Worm (Caenorhabditis elegans) whole organism, young adult: ENCODE results near the gene pch-2.

Experiments used
- B0019.2 ChIP-seq: fragments of 200-800 bp; sonication (Bioruptor generic); conservative IDR thresholded peaks from 2 replicates; pipeline ENCODE4 v1.3.6; 2022; ENCODE audit warnings: missing genetic modification reagents, missing genetic modification characterization, missing compliant biosample characterization
- F23B12.7 ChIP-seq: sonication (generic microtip); optimal IDR thresholded peaks from 2 replicates; lab custom pipeline; 2017; ENCODE audit warnings: missing genetic modification characterization, mild to moderate bottlenecking, missing compliant biosample characterization, antibody characterized with exemption, moderate library complexity; ENCODE audit not compliant: insufficient read depth
- F37B4.10 ChIP-seq: fragments of 200-800 bp; sonication (Bioruptor generic); IDR thresholded peaks from 2 replicates; pipeline ENCODE4 v1.3.6; 2022; ENCODE audit warnings: missing genetic modification characterization, missing compliant biosample characterization
- F49E8.2 ChIP-seq: sonication (generic microtip); optimal IDR thresholded peaks from 3 replicates; lab custom pipeline; 2017; ENCODE audit warnings: missing genetic modification characterization, mild to moderate bottlenecking, missing compliant biosample characterization, antibody characterized with exemption, moderate library complexity; ENCODE audit not compliant: insufficient read depth
- F52B5.7 ChIP-seq: sonication (generic microtip); optimal IDR thresholded peaks from 2 replicates; lab custom pipeline; 2016; ENCODE audit warnings: mild to moderate bottlenecking, missing genetic modification characterization, missing compliant biosample characterization
- F55B11.4 ChIP-seq: sonication (generic microtip); optimal IDR thresholded peaks from 2 replicates; lab custom pipeline; 2016; ENCODE audit warnings: missing compliant biosample characterization, missing genetic modification characterization, borderline replicate concordance; ENCODE audit not compliant: insufficient read depth
- F57C9.4 ChIP-seq: sonication (generic microtip); optimal IDR thresholded peaks from 2 replicates; lab custom pipeline; 2017; ENCODE audit warnings: mild to moderate bottlenecking, missing genetic modification characterization, missing compliant biosample characterization
- K11D2.4 ChIP-seq: fragments of 200-800 bp; sonication (Bioruptor generic); IDR thresholded peaks from 2 replicates; pipeline ENCODE4 v1.3.6; 2022; ENCODE audit warnings: missing genetic modification reagents, missing genetic modification characterization, missing compliant biosample characterization
- Y53F4B.3 ChIP-seq: fragments of 200-800 bp; sonication (Bioruptor generic); IDR thresholded peaks from 2 replicates; pipeline ENCODE4 v1.3.6; 2022; ENCODE audit warnings: missing genetic modification reagents, missing genetic modification characterization, missing compliant biosample characterization
- Y56A3A.18 ChIP-seq: fragments of 200-800 bp; sonication (Bioruptor generic); IDR thresholded peaks from 2 replicates; pipeline ENCODE4 v1.3.6; 2022; ENCODE audit warnings: missing genetic modification reagents, missing genetic modification characterization, missing compliant biosample characterization
- Y67H2A.10 ChIP-seq: fragments of 200-800 bp; sonication (Bioruptor generic); conservative IDR thresholded peaks from 2 replicates; pipeline ENCODE4 v1.3.6; 2022; ENCODE audit warnings: missing genetic modification reagents, missing genetic modification characterization, missing compliant biosample characterization
- akir-1 ChIP-seq: fragments of 200-800 bp; sonication (Bioruptor generic); optimal IDR thresholded peaks from 2 replicates; lab custom pipeline; 2018; ENCODE audit warnings: mild to moderate bottlenecking, missing genetic modification characterization, moderate library complexity, missing compliant biosample characterization
- aptf-2 ChIP-seq: fragments of 200-800 bp; sonication (Bioruptor generic); conservative IDR thresholded peaks from 2 replicates; pipeline ENCODE4 v1.3.6; 2022; ENCODE audit warnings: missing genetic modification reagents, missing genetic modification characterization, missing compliant biosample characterization
- aptf-3 ChIP-seq: fragments of 200-800 bp; sonication (Bioruptor generic); IDR thresholded peaks from 2 replicates; pipeline ENCODE4 v1.3.6; 2022; ENCODE audit warnings: missing genetic modification characterization, missing compliant biosample characterization
- attf-3 ChIP-seq: fragments of 200-800 bp; sonication (Bioruptor generic); conservative IDR thresholded peaks from 2 replicates; pipeline ENCODE4 v1.3.6; 2022; ENCODE audit warnings: missing genetic modification reagents, missing genetic modification characterization, missing compliant biosample characterization
- attf-5 ChIP-seq: fragments of 200-800 bp; sonication (Bioruptor generic); optimal IDR thresholded peaks from 2 replicates; lab custom pipeline; 2018; ENCODE audit warnings: mild to moderate bottlenecking, missing genetic modification characterization, missing compliant biosample characterization
- bed-1 ChIP-seq: fragments of 200-800 bp; sonication (Bioruptor generic); IDR thresholded peaks from 2 replicates; pipeline ENCODE4 v1.3.6; 2022; ENCODE audit warnings: missing genetic modification reagents, missing genetic modification characterization, missing compliant biosample characterization
- ceh-100 ChIP-seq: fragments of 200-800 bp; sonication (Bioruptor generic); IDR thresholded peaks from 2 replicates; pipeline ENCODE4 v1.3.6; 2022; ENCODE audit warnings: missing genetic modification reagents, missing genetic modification characterization, missing compliant biosample characterization
- ceh-58 ChIP-seq: fragments of 200-800 bp; sonication (Bioruptor generic); IDR thresholded peaks from 2 replicates; pipeline ENCODE4 v1.3.6; 2022; ENCODE audit warnings: missing genetic modification characterization, missing compliant biosample characterization
- ceh-91 ChIP-seq: fragments of 200-800 bp; sonication (Bioruptor generic); IDR thresholded peaks from 2 replicates; pipeline ENCODE4 v1.3.6; 2022; ENCODE audit warnings: missing genetic modification reagents, missing genetic modification characterization, missing compliant biosample characterization
- die-1 ChIP-seq: sonication (generic microtip); optimal IDR thresholded peaks from 2 replicates; lab custom pipeline; 2016; ENCODE audit warnings: missing genotype, mild to moderate bottlenecking, missing genetic modification characterization, missing compliant biosample characterization
- efl-1 ChIP-seq: fragments of 150-350 bp; optimal IDR thresholded peaks from 2 replicates; lab custom pipeline; 2014; ENCODE audit warnings: missing biosample characterization, missing genetic modification reagents, missing genetic modification characterization
- egl-18 ChIP-seq: fragments of 200-800 bp; sonication (Bioruptor generic); IDR thresholded peaks from 2 replicates; pipeline ENCODE4 v1.3.6; 2022; ENCODE audit warnings: missing genetic modification reagents, missing genetic modification characterization, missing compliant biosample characterization
- egrh-3 ChIP-seq: fragments of 200-800 bp; sonication (Bioruptor generic); IDR thresholded peaks from 2 replicates; pipeline ENCODE4 v1.3.6; 2022; ENCODE audit warnings: missing genetic modification reagents, missing genetic modification characterization, missing compliant biosample characterization
- gei-17 ChIP-seq: fragments of 200-800 bp; sonication (Bioruptor generic); optimal IDR thresholded peaks from 2 replicates; lab custom pipeline; 2018; ENCODE audit warnings: mild to moderate bottlenecking, missing genetic modification characterization, missing compliant biosample characterization
- hlh-12 ChIP-seq: sonication (generic microtip); optimal IDR thresholded peaks from 2 replicates; lab custom pipeline; 2016; ENCODE audit warnings: missing genetic modification characterization, missing compliant biosample characterization
- let-526 ChIP-seq: fragments of 200-800 bp; sonication (Bioruptor generic); IDR thresholded peaks from 2 replicates; pipeline ENCODE4 v1.3.6; 2022; ENCODE audit warnings: missing genetic modification reagents, missing genetic modification characterization, missing compliant biosample characterization
- let-607 ChIP-seq, 2 experiments: fragments of 200-800 bp in 1 of 2; sonication (Bioruptor generic) in 1 of 2; sonication (generic microtip) in 1 of 2; optimal IDR thresholded peaks; 2 replicates each; lab custom pipeline; 2016 to 2018; ENCODE audit warnings: mild to moderate bottlenecking in 2 of 2, missing compliant biosample characterization in 2 of 2, missing genetic modification characterization in 2 of 2, moderate library complexity in 2 of 2, missing genotype in 1 of 2
- lsl-1 ChIP-seq: fragments of 200-800 bp; sonication (Bioruptor generic); optimal IDR thresholded peaks from 2 replicates; lab custom pipeline; 2018; ENCODE audit warnings: mild to moderate bottlenecking, missing genetic modification characterization, moderate library complexity, missing compliant biosample characterization
- madf-8 ChIP-seq: fragments of 200-800 bp; sonication (Bioruptor generic); conservative IDR thresholded peaks from 2 replicates; pipeline ENCODE4 v1.3.6; 2022; ENCODE audit warnings: missing genetic modification reagents, missing genetic modification characterization, missing compliant biosample characterization
- mel-28 ChIP-seq: sonication (generic microtip); optimal IDR thresholded peaks from 2 replicates; lab custom pipeline; 2016; ENCODE audit warnings: borderline replicate concordance, mild to moderate bottlenecking, missing genetic modification characterization, missing compliant biosample characterization
- pbrm-1 ChIP-seq: fragments of 200-800 bp; sonication (Bioruptor generic); IDR thresholded peaks from 2 replicates; pipeline ENCODE4 v1.3.6; 2022; ENCODE audit warnings: missing genetic modification reagents, missing genetic modification characterization, missing compliant biosample characterization
- pha-4 ChIP-seq: fragments of 150-350 bp; sonication (generic microtip); optimal IDR thresholded peaks from 2 replicates; lab custom pipeline; 2014; ENCODE audit warnings: missing biosample characterization, missing genetic modification reagents, missing genetic modification characterization
- rec-8 ChIP-seq, 2 experiments: sonication (generic microtip); optimal IDR thresholded peaks; 2 replicates each; lab custom pipeline; 2016; ENCODE audit warnings: mild to moderate bottlenecking in 2 of 2, missing genetic modification characterization in 2 of 2, missing genetic modification reagents in 2 of 2, missing genotype in 2 of 2, missing biosample characterization in 1 of 2, missing compliant biosample characterization in 1 of 2, moderate library complexity in 1 of 2
- rpc-1 ChIP-seq, 2 experiments: fragments of 150-350 bp in 1 of 2; sonication (generic microtip) in 1 of 2; optimal IDR thresholded peaks; 2 replicates each; lab custom pipeline; 2014 to 2018; ENCODE audit warnings: missing biosample characterization in 1 of 2, missing genetic modification characterization in 1 of 2, missing genetic modification reagents in 1 of 2, missing genotype in 1 of 2
- sea-2 ChIP-seq: fragments of 200-800 bp; sonication (Bioruptor generic); IDR thresholded peaks from 2 replicates; pipeline ENCODE4 v1.3.6; 2022; ENCODE audit warnings: missing genetic modification characterization, missing compliant biosample characterization
- snpc-1.3 ChIP-seq: sonication (generic microtip); optimal IDR thresholded peaks from 2 replicates; lab custom pipeline; 2017; ENCODE audit warnings: missing genetic modification characterization, mild to moderate bottlenecking, missing compliant biosample characterization, antibody characterized with exemption, moderate library complexity, missing genotype, missing genetic modification reagents; ENCODE audit not compliant: insufficient read depth
- snpc-3.4 ChIP-seq: sonication (generic microtip); optimal IDR thresholded peaks from 2 replicates; lab custom pipeline; 2017; ENCODE audit warnings: missing genetic modification characterization, mild to moderate bottlenecking, missing compliant biosample characterization, antibody characterized with exemption, moderate library complexity, missing genotype, missing genetic modification reagents
- snpc-4 ChIP-seq, 5 experiments: fragments of 150-350 bp in 1 of 5; sonication (generic microtip) in 4 of 5; optimal IDR thresholded peaks; 2 replicates each; lab custom pipeline; 2014 to 2018; ENCODE audit warnings: missing genetic modification characterization in 5 of 5, missing biosample characterization in 3 of 5, antibody characterized with exemption in 2 of 5, mild to moderate bottlenecking in 2 of 5, missing compliant biosample characterization in 2 of 5, missing genotype in 2 of 5, moderate library complexity in 2 of 5, missing genetic modification reagents in 1 of 5
- sptf-2 ChIP-seq: fragments of 200-800 bp; sonication (Bioruptor generic); optimal IDR thresholded peaks from 2 replicates; lab custom pipeline; 2018; ENCODE audit warnings: mild to moderate bottlenecking, missing genetic modification characterization, missing compliant biosample characterization
- tbp1 ChIP-seq: fragments of 200-800 bp; sonication (Bioruptor generic); optimal IDR thresholded peaks from 2 replicates; lab custom pipeline; 2018; ENCODE audit warnings: mild to moderate bottlenecking, missing genetic modification characterization, missing compliant biosample characterization
- unc-62 ChIP-seq: fragments of 150-350 bp; optimal IDR thresholded peaks from 2 replicates; lab custom pipeline; 2014; ENCODE audit warnings: missing biosample characterization, missing genetic modification reagents, missing genetic modification characterization
- xnd-1 ChIP-seq: sonication (generic microtip); optimal IDR thresholded peaks from 2 replicates; lab custom pipeline; 2016; ENCODE audit warnings: missing genotype, missing genetic modification reagents, missing genetic modification characterization, missing compliant biosample characterization
- zfh-2 ChIP-seq: fragments of 200-800 bp; sonication (Bioruptor generic); conservative IDR thresholded peaks from 2 replicates; pipeline ENCODE4 v1.3.6; 2022; ENCODE audit warnings: missing genetic modification reagents, missing genetic modification characterization, missing compliant biosample characterization
- ztf-3 ChIP-seq: fragments of 200-800 bp; sonication (Bioruptor generic); optimal IDR thresholded peaks from 2 replicates; lab custom pipeline; 2018; ENCODE audit warnings: mild to moderate bottlenecking, missing genetic modification characterization, missing compliant biosample characterization

pch-2 gene

ce11 chrII:8117426-8117825, 40.7 kb upstream of the pch-2 start (continued):
- no peak for TF ChIP-seq rec-8 (tag; optimal IDR thresholded peaks at IDR 0.05; lab: Kevin White, UChicago)
- no peak for TF ChIP-seq ceh-91 (GFP tag; lab: Robert Waterston, UW)

DNA sequence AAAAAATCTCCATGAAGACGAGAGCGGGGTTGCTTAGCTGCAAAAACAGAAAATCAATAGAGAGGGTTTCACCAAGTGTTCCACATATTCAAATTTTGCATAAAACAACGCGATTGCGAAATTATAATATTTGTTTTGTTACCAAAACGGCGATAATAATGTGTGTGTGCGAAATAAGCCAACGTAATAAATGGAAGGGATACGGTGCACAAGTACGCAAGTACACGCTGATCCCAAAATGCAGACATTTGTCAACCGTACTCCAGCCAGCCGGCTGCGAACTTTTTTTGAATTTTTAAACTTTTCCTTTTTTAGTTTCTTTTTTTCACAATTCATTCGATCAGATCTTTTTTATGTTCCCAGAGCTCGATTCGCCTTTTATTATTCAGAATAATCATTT, 33.3 kb upstream of the pch-2 start, which contains the start of gene ire-1:
Gene ire-1, minus strand, starts transcription at position 44 of the 400 bp plus-strand sequence.
- TF ChIP-seq attf-3 (GFP tag; lab: Robert Waterston, UW) (no peak), gei-17 (GFP tag; lab: Kevin White, UChicago) (no peak), rpc-1 (optimal IDR thresholded peaks at IDR 0.05; lab: Kevin White, UChicago) (no peak), rpc-1 (tag; optimal IDR thresholded peaks at IDR 0.05; lab: Kevin White, UChicago) (no peak), pbrm-1 (no peak), egl-18 (no peak), bed-1 (no peak), B0019.2 (GFP tag; lab: Robert Waterston, UW) (peak; percentile 31; the same call in 1 of the 2 replicates), let-526 (GFP tag; lab: Robert Waterston, UW) (no peak), akir-1 (GFP tag; lab: Kevin White, UChicago) (no peak), hlh-12 (tag; lab: Kevin White, UChicago) (no peak), aptf-3 (GFP tag; lab: Robert Waterston, UW) (no peak), ztf-3 (GFP tag; lab: Kevin White, UChicago) (no peak), F57C9.4 (tag; lab: Kevin White, UChicago) (no peak), egrh-3 (GFP tag; lab: Robert Waterston, UW) (no peak), F49E8.2 (tag; lab: Kevin White, UChicago) (peak; percentile 63), K11D2.4 (GFP tag; lab: Robert Waterston, UW) (no peak), sptf-2 (GFP tag; lab: Kevin White, UChicago) (no peak), F55B11.4 (tag; lab: Kevin White, UChicago) (no peak), let-607 (tag; optimal IDR thresholded peaks at IDR 0.05; lab: Kevin White, UChicago) (peak; percentile 30 to 73), ceh-100 (GFP tag; lab: Robert Waterston, UW) (peak; percentile 41; the same call in 1 of the 2 replicates), unc-62 (GFP tag; lab: Kevin White, UChicago) (no peak), ceh-58 (GFP tag; lab: Robert Waterston, UW) (no peak), snpc-4 (GFP tag; optimal IDR thresholded peaks at IDR 0.05; lab: Kevin White, UChicago) (no peak), snpc-4 (tag; optimal IDR thresholded peaks at IDR 0.05; lab: Kevin White, UChicago) (peak in 1 of 4 experiments; percentile 55), Y67H2A.10 (GFP tag; lab: Robert Waterston, UW) (no peak), snpc-3.4 (peak; percentile 55), mel-28 (tag; lab: Kevin White, UChicago) (no peak), tbp1 (GFP tag; lab: Kevin White, UChicago) (no peak), snpc-1.3 (no peak), F52B5.7 (no peak), F23B12.7 (tag; lab: Kevin White, UChicago) (peak; percentile 64), lsl-1 (GFP tag; lab: Kevin White, UChicago) (peak; percentile 89), Y56A3A.18 (GFP tag; lab: Robert Waterston, UW) (no peak), aptf-2 (GFP tag; lab: Robert Waterston, UW) (no peak), Y53F4B.3 (GFP tag; lab: Robert Waterston, UW) (no peak), F37B4.10 (GFP tag; lab: Robert Waterston, UW) (no peak), zfh-2 (no peak), xnd-1 (tag; lab: Kevin White, UChicago) (no peak), die-1 (tag; lab: Kevin White, UChicago) (no peak), attf-5 (peak; percentile 74), pha-4 (tag; lab: Kevin White, UChicago) (peak; percentile 73), sea-2 (GFP tag; lab: Robert Waterston, UW) (no peak), madf-8 (no peak), efl-1 (GFP tag; lab: Kevin White, UChicago) (no peak)
